Worm (Caenorhabditis elegans): ENCODE data around the gene T28A8.5.

The T28A8.5 gene

ce11 chrIII:13530838-13531237, 29.4 kb downstream of the T28A8.5 start:
- TF ChIP-seq ztf-4 (tag; optimal IDR thresholded peaks at IDR 0.05) (no peak), nhr-12 (tag; optimal IDR thresholded peaks at IDR 0.05) (no peak), sma-3 (GFP tag; optimal IDR thresholded peaks at IDR 0.05) (no peak), crh-2 (tag; optimal IDR thresholded peaks at IDR 0.05) (no peak), lsy-2 (tag; optimal IDR thresholded peaks at IDR 0.05) (no peak), dmd-4 (tag; optimal IDR thresholded peaks at IDR 0.05) (no peak), gmeb-1 (tag; optimal IDR thresholded peaks at IDR 0.05) (no peak)

DNA sequence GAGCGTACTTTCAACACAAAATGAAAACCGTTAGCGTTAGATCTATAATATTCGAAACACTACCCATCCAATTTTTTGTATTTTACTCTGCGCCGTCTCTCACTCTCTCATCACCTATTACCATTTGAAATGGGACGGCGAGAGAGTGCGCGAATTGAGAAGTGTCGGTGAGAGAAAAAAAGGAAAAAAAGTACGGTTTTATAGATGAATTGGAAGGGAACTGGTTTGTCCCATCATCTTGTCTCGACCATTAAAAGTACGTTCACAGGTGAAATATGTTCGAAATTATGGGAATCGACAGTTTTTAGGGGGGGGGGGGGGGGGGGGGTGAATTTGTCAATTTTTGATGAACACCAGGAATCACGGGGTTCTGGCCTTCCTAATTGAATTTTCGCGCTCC, 33.3 kb downstream of the T28A8.5 start:
- peak; percentile 12 for TF ChIP-seq nhr-6 (tag; optimal IDR thresholded peaks at IDR 0.05)
- no peak for TF ChIP-seq lin-13 (GFP tag; optimal IDR thresholded peaks at IDR 0.05)
- TF ChIP-seq mbf-1 (tag; optimal IDR thresholded peaks at IDR 0.05): no peak
- no peak for TF ChIP-seq dmd-4 (tag; optimal IDR thresholded peaks at IDR 0.05)
- TF ChIP-seq lin-11 (tag; optimal IDR thresholded peaks at IDR 0.05): no peak
- no peak for TF ChIP-seq ceh-16 (tag; optimal IDR thresholded peaks at IDR 0.05)
- TF ChIP-seq unc-39 (tag; optimal IDR thresholded peaks at IDR 0.05): no peak
- no peak for TF ChIP-seq C34F6.9 (tag; optimal IDR thresholded peaks at IDR 0.05)
- TF ChIP-seq nhr-237 (tag; optimal IDR thresholded peaks at IDR 0.05): no peak
- TF ChIP-seq lin-39 (tag; optimal IDR thresholded peaks at IDR 0.05): no peak
- no peak for TF ChIP-seq Y55F3AM.14 (GFP tag; optimal IDR thresholded peaks at IDR 0.05)
- TF ChIP-seq ztf-4 (tag; optimal IDR thresholded peaks at IDR 0.05): no peak
- TF ChIP-seq nhr-12 (tag; optimal IDR thresholded peaks at IDR 0.05): no peak
- no peak for TF ChIP-seq alr-1 (tag; optimal IDR thresholded peaks at IDR 0.05)
- no peak for TF ChIP-seq nhr-21 (tag; optimal IDR thresholded peaks at IDR 0.05)
- TF ChIP-seq nhr-77 (tag; optimal IDR thresholded peaks at IDR 0.05): no peak
- TF ChIP-seq gmeb-1 (tag; optimal IDR thresholded peaks at IDR 0.05): no peak
- TF ChIP-seq nhr-25 (tag; optimal IDR thresholded peaks at IDR 0.05): peak; percentile 62
- TF ChIP-seq ceh-82 (tag; optimal IDR thresholded peaks at IDR 0.05): no peak
- TF ChIP-seq sma-3 (GFP tag; optimal IDR thresholded peaks at IDR 0.05): no peak
- peak; percentile 41 for TF ChIP-seq F13H6.1 (tag; optimal IDR thresholded peaks at IDR 0.05)
- TF ChIP-seq sem-4 (tag; optimal IDR thresholded peaks at IDR 0.05): no peak
- TF ChIP-seq elt-3 (tag; optimal IDR thresholded peaks at IDR 0.05): no peak
- TF ChIP-seq ztf-11 (tag; optimal IDR thresholded peaks at IDR 0.05): no peak
- no peak for TF ChIP-seq nhr-23 (tag; optimal IDR thresholded peaks at IDR 0.05)
- no peak for TF ChIP-seq R02D3.7 (tag; optimal IDR thresholded peaks at IDR 0.05)
- no peak for TF ChIP-seq mdl-1 (tag; optimal IDR thresholded peaks at IDR 0.05)
- TF ChIP-seq nhr-129 (tag; optimal IDR thresholded peaks at IDR 0.05): no peak
- no peak for TF ChIP-seq lsy-2 (tag; optimal IDR thresholded peaks at IDR 0.05)
- TF ChIP-seq fos-1 (tag; optimal IDR thresholded peaks at IDR 0.05): no peak
- TF ChIP-seq ZK546.5 (tag; optimal IDR thresholded peaks at IDR 0.05): no peak
- TF ChIP-seq ztf-1 (GFP tag; conservative IDR thresholded peaks at IDR 0.05): no peak
- TF ChIP-seq zag-1 (tag; optimal IDR thresholded peaks at IDR 0.05): no peak
- TF ChIP-seq blmp-1 (tag; optimal IDR thresholded peaks at IDR 0.05; ENCODE audit: insufficient read depth): peak; percentile 11
- TF ChIP-seq aly-2 (tag; optimal IDR thresholded peaks at IDR 0.05): no peak
- TF ChIP-seq crh-2 (tag; optimal IDR thresholded peaks at IDR 0.05): peak; percentile 20
- TF ChIP-seq snpc-4 (tag; optimal IDR thresholded peaks at IDR 0.05): no peak
- no peak for TF ChIP-seq unc-62 (GFP tag; optimal IDR thresholded peaks at IDR 0.05)
- no peak for TF ChIP-seq ama-1 (optimal IDR thresholded peaks at IDR 0.05)
- peak; percentile 7 for TF ChIP-seq egl-27 (tag; optimal IDR thresholded peaks at IDR 0.05)
- no peak for TF ChIP-seq unc-55 (GFP tag; optimal IDR thresholded peaks at IDR 0.05)
- TF ChIP-seq sma-9 (GFP tag; optimal IDR thresholded peaks at IDR 0.05): peak; percentile 14
- TF ChIP-seq sma-9 (tag; optimal IDR thresholded peaks at IDR 0.05): no peak
- no peak for TF ChIP-seq elt-1 (tag; optimal IDR thresholded peaks at IDR 0.05)
- no peak for TF ChIP-seq nhr-10 (tag; optimal IDR thresholded peaks at IDR 0.05)
- TF ChIP-seq mab-5 (tag; optimal IDR thresholded peaks at IDR 0.05): no peak

All from whole organism, L2 larva.